Worm (Caenorhabditis elegans): Measurements from ENCODE around the gene gcl-1.

gcl-1 gene

ce11 chrIV:13415739-13416271, 3.1 kb upstream of the gcl-1 start, which contains the start of the genes pik-1 and aptf-2 (continued):
- TF ChIP-seq ctbp-1 (GFP tag; IDR thresholded peaks at IDR 0.05) (no peak), ces-1 (GFP tag; optimal IDR thresholded peaks at IDR 0.05) (no peak)

- TF ChIP-seq unc-62 (GFP tag; optimal IDR thresholded peaks at IDR 0.05 in 1 of 2) (peak in 1 of 2 experiments; percentile 69), unc-62 (tag; optimal IDR thresholded peaks at IDR 0.05) (no peak), nhr-6 (tag; optimal IDR thresholded peaks at IDR 0.05) (no peak)
Observed at ce11 chrIV:13408018-13408417, 4.7 kb downstream of the gcl-1 start, which contains the start of gene Y62E10A.19. Gene Y62E10A.19 (minus strand): TSS chrIV:13408306.

ce11 chrIV:13400456-13401364, 12.0 kb downstream of the gcl-1 start, which contains the start of the genes memi-2 and cyp-31A5:
Gene memi-2 (minus strand): TSS chrIV:13400506.
Gene cyp-31A5 (plus strand): TSS chrIV:13401289.
- TF ChIP-seq egl-43 (GFP tag; IDR thresholded peaks at IDR 0.05) (no peak), unc-62 (GFP tag; optimal IDR thresholded peaks at IDR 0.05 in 1 of 2) (peak in 1 of 2 experiments; percentile 41), unc-62 (tag; optimal IDR thresholded peaks at IDR 0.05) (no peak), unc-130 (GFP tag; optimal IDR thresholded peaks at IDR 0.05) (peak; percentile 19)

ce11 chrIV:13398728-13399127, 14.0 kb downstream of the gcl-1 start, which contains the start of gene Y62E10A.13:
Gene Y62E10A.13 (minus strand): TSS chrIV:13399053.
- TF ChIP-seq F49E8.2 (tag; optimal IDR thresholded peaks at IDR 0.05; ENCODE audit: borderline replicate concordance) = peak; percentile 9
- TF ChIP-seq pqm-1 (tag; optimal IDR thresholded peaks at IDR 0.05) = no peak
- TF ChIP-seq zfp-2 (tag; optimal IDR thresholded peaks at IDR 0.05) = no peak
- TF ChIP-seq nhr-77 (tag; optimal IDR thresholded peaks at IDR 0.05) = no peak
- TF ChIP-seq skn-1 (tag; optimal IDR thresholded peaks at IDR 0.05) = no peak
- no peak for TF ChIP-seq ZK337.2 (GFP tag; IDR thresholded peaks at IDR 0.05)
- TF ChIP-seq daf-12 (tag; optimal IDR thresholded peaks at IDR 0.05) = no peak
- TF ChIP-seq lin-38 (GFP tag; IDR thresholded peaks at IDR 0.05) = peak; percentile 42; the same call in 1 of the 2 replicates

ce11 chrIV:13396375-13396774, 16.3 kb downstream of the gcl-1 start:
- peak; percentile 59; the same call in 1 of the 2 replicates for TF ChIP-seq mxl-2 (GFP tag; conservative IDR thresholded peaks at IDR 0.05)
- peak; percentile 21 for TF ChIP-seq ztf-7 (tag; optimal IDR thresholded peaks at IDR 0.05)
- TF ChIP-seq lsy-2 (tag; optimal IDR thresholded peaks at IDR 0.05) = peak in 1 of 2 experiments; percentile 16
- peak in 1 of 2 experiments; percentile 32 for TF ChIP-seq mdl-1 (tag; optimal IDR thresholded peaks at IDR 0.05)
- peak; percentile 77 for TF ChIP-seq dve-1 (tag; optimal IDR thresholded peaks at IDR 0.05; ENCODE audit: insufficient read depth)
- TF ChIP-seq daf-19 (GFP tag; conservative IDR thresholded peaks at IDR 0.05) = no peak
- no peak for TF ChIP-seq daf-16 (GFP tag; optimal IDR thresholded peaks at IDR 0.05)
- peak; percentile 97 for TF ChIP-seq daf-16 (tag; optimal IDR thresholded peaks at IDR 0.05)
- TF ChIP-seq saeg-2 (GFP tag; IDR thresholded peaks at IDR 0.05) = no peak
- peak; percentile 61 for TF ChIP-seq nhr-48 (tag; optimal IDR thresholded peaks at IDR 0.05)
- peak; percentile 35 for TF ChIP-seq nhr-102 (tag; optimal IDR thresholded peaks at IDR 0.05)
- TF ChIP-seq nhr-28 (tag; optimal IDR thresholded peaks at IDR 0.05) = peak; percentile 90
- TF ChIP-seq aly-2 (tag; optimal IDR thresholded peaks at IDR 0.05) = no peak
- no peak for TF ChIP-seq Y5F2A.4 (GFP tag; optimal IDR thresholded peaks at IDR 0.05)
- TF ChIP-seq madf-9 (GFP tag; conservative IDR thresholded peaks at IDR 0.05) = no peak
- TF ChIP-seq hif-1 (tag; optimal IDR thresholded peaks at IDR 0.05) = peak; percentile 93 to 98
- peak; percentile 60 for TF ChIP-seq dmd-6 (GFP tag; IDR thresholded peaks at IDR 0.05)
- TF ChIP-seq pqm-1 (tag; optimal IDR thresholded peaks at IDR 0.05) = peak; percentile 75
- TF ChIP-seq hlh-30 (tag; optimal IDR thresholded peaks at IDR 0.05; ENCODE audit: insufficient read depth) = peak; percentile 64
- peak; percentile 52; the same call in 1 of the 2 replicates for TF ChIP-seq php-3 (GFP tag; IDR thresholded peaks at IDR 0.05)
- TF ChIP-seq aha-1 (tag) = peak; percentile 100
- peak; percentile 65 for TF ChIP-seq hlh-11 (tag; optimal IDR thresholded peaks at IDR 0.05)
- TF ChIP-seq dpl-1 (GFP tag; optimal IDR thresholded peaks at IDR 0.05) = no peak

All from whole organism, L4 larva.